Worm (Caenorhabditis elegans) whole organism, late embryonic: ENCODE measurements around the gene npr-17.

Experiments
- C38D4.7 ChIP-seq: fragments of 200-800 bp; sonication (Bioruptor generic); optimal IDR thresholded peaks from 2 replicates; lab custom pipeline; 2018; ENCODE audit warnings: mild to moderate bottlenecking, missing genetic modification characterization, moderate library complexity, missing compliant biosample characterization
- Y22D7AL.16 ChIP-seq: sonication (generic microtip); optimal IDR thresholded peaks from 2 replicates; lab custom pipeline; 2016; ENCODE audit warnings: missing genetic modification characterization, missing compliant biosample characterization
- ama-1 ChIP-seq: fragments of 150-350 bp; optimal IDR thresholded peaks from 2 replicates; lab custom pipeline; 2014
- ceh-14 ChIP-seq: sonication (generic microtip); optimal IDR thresholded peaks from 2 replicates; lab custom pipeline; 2016; ENCODE audit warnings: missing genotype, missing genetic modification characterization, missing compliant biosample characterization
- ceh-19 ChIP-seq: fragments of 200-800 bp; sonication (Bioruptor generic); optimal IDR thresholded peaks from 2 replicates; lab custom pipeline; 2018; ENCODE audit warnings: mild to moderate bottlenecking, missing genetic modification characterization, missing compliant biosample characterization
- ceh-2 ChIP-seq: sonication (generic microtip); optimal IDR thresholded peaks from 2 replicates; lab custom pipeline; 2016; ENCODE audit warnings: missing genotype, missing genetic modification characterization, missing compliant biosample characterization
- ceh-24 ChIP-seq: sonication (generic microtip); optimal IDR thresholded peaks from 2 replicates; lab custom pipeline; 2016; ENCODE audit warnings: mild to moderate bottlenecking, missing genetic modification characterization, missing compliant biosample characterization
- ceh-30 ChIP-seq: fragments of 150-350 bp; optimal IDR thresholded peaks from 2 replicates; lab custom pipeline; 2014; ENCODE audit warnings: missing biosample characterization, missing genetic modification characterization
- ceh-45 ChIP-seq: fragments of 200-800 bp; sonication (Bioruptor generic); IDR thresholded peaks from 2 replicates; pipeline ENCODE4 v1.3.6; 2022; ENCODE audit warnings: missing genetic modification reagents, missing genetic modification characterization, missing compliant biosample characterization
- ceh-48 ChIP-seq: sonication (generic microtip); optimal IDR thresholded peaks from 2 replicates; lab custom pipeline; 2016; ENCODE audit warnings: missing genetic modification characterization, inconsistent platforms, missing compliant biosample characterization
- ceh-6 ChIP-seq: fragments of 200-800 bp; sonication (Bioruptor generic); optimal IDR thresholded peaks from 2 replicates; lab custom pipeline; 2018; ENCODE audit warnings: mild to moderate bottlenecking, missing genetic modification characterization, missing compliant biosample characterization
- che-1 ChIP-seq: sonication (generic microtip); optimal IDR thresholded peaks from 2 replicates; lab custom pipeline; 2016; ENCODE audit warnings: mild to moderate bottlenecking, missing genetic modification characterization, missing compliant biosample characterization
- elt-2 ChIP-seq: sonication (generic microtip); optimal IDR thresholded peaks from 2 replicates; lab custom pipeline; 2016; ENCODE audit warnings: missing genetic modification reagents, missing genetic modification characterization, missing compliant biosample characterization
- elt-4 ChIP-seq: sonication (generic microtip); optimal IDR thresholded peaks from 2 replicates; lab custom pipeline; 2016; ENCODE audit warnings: missing genetic modification characterization, missing compliant biosample characterization
- eyg-1 ChIP-seq: sonication (generic microtip); optimal IDR thresholded peaks from 2 replicates; lab custom pipeline; 2016; ENCODE audit warnings: missing genotype, missing genetic modification characterization, missing compliant biosample characterization
- fax-1 ChIP-seq: sonication (generic microtip); optimal IDR thresholded peaks from 2 replicates; lab custom pipeline; 2016; ENCODE audit warnings: missing genotype, missing genetic modification characterization, missing compliant biosample characterization
- hlh-15 ChIP-seq: sonication (generic microtip); optimal IDR thresholded peaks from 2 replicates; lab custom pipeline; 2016; ENCODE audit warnings: missing genetic modification characterization, missing compliant biosample characterization
- hlh-30 ChIP-seq: sonication (generic microtip); optimal IDR thresholded peaks from 2 replicates; lab custom pipeline; 2017; ENCODE audit warnings: antibody characterized with exemption, missing genetic modification characterization, missing compliant biosample characterization; ENCODE audit not compliant: insufficient read depth
- hlh-6 ChIP-seq: sonication (generic microtip); optimal IDR thresholded peaks from 2 replicates; lab custom pipeline; 2016; ENCODE audit warnings: missing genotype, missing genetic modification characterization, missing compliant biosample characterization
- hlh-8 ChIP-seq: sonication (generic microtip); optimal IDR thresholded peaks from 2 replicates; lab custom pipeline; 2016; ENCODE audit warnings: missing genotype, missing genetic modification characterization, missing compliant biosample characterization
- lim-6 ChIP-seq: sonication (generic microtip); optimal IDR thresholded peaks from 2 replicates; lab custom pipeline; 2016; ENCODE audit warnings: missing genetic modification characterization, missing compliant biosample characterization
- lin-11 ChIP-seq: fragments of 200-800 bp; sonication (Bioruptor generic); optimal IDR thresholded peaks from 2 replicates; lab custom pipeline; 2018; ENCODE audit warnings: mild to moderate bottlenecking, missing genetic modification characterization, missing compliant biosample characterization
- nfya-1 ChIP-seq: sonication (generic microtip); optimal IDR thresholded peaks from 2 replicates; lab custom pipeline; 2017; ENCODE audit warnings: missing genetic modification characterization, mild to moderate bottlenecking, missing compliant biosample characterization, antibody characterized with exemption, moderate library complexity
- nhr-11 ChIP-seq: fragments of 150-350 bp; optimal IDR thresholded peaks from 2 replicates; lab custom pipeline; 2014; ENCODE audit warnings: missing biosample characterization, missing genetic modification characterization
- npax-4 ChIP-seq: sonication (generic microtip); optimal IDR thresholded peaks from 2 replicates; lab custom pipeline; 2016; ENCODE audit warnings: missing genetic modification characterization, missing compliant biosample characterization
- pag-3 ChIP-seq: sonication (generic microtip); optimal IDR thresholded peaks from 2 replicates; lab custom pipeline; 2016; ENCODE audit warnings: missing compliant biosample characterization, missing genetic modification characterization, borderline replicate concordance
- pha-4 ChIP-seq: fragments of 150-350 bp; optimal IDR thresholded peaks from 2 replicates; lab custom pipeline; 2018; ENCODE audit warnings: missing biosample characterization, missing genetic modification reagents, missing genetic modification characterization
- sdc-2 ChIP-seq: sonication (generic microtip); optimal IDR thresholded peaks from 2 replicates; lab custom pipeline; 2016; ENCODE audit warnings: missing genotype, missing genetic modification characterization, missing compliant biosample characterization
- sox-4 ChIP-seq: sonication (generic microtip); optimal IDR thresholded peaks from 2 replicates; lab custom pipeline; 2017; ENCODE audit warnings: mild to moderate bottlenecking, missing genetic modification characterization, inconsistent platforms, missing compliant biosample characterization
- tbx-2 ChIP-seq: sonication (generic microtip); optimal IDR thresholded peaks from 2 replicates; lab custom pipeline; 2016; ENCODE audit warnings: missing genetic modification characterization, missing compliant biosample characterization
- ttx-3 ChIP-seq: sonication (generic microtip); optimal IDR thresholded peaks from 2 replicates; lab custom pipeline; 2016; ENCODE audit warnings: missing genetic modification reagents, missing genetic modification characterization, missing compliant biosample characterization
- unc-3 ChIP-seq, 2 experiments: fragments of 200-800 bp in 1 of 2; sonication (Bioruptor generic) in 1 of 2; sonication (generic microtip) in 1 of 2; conservative IDR thresholded peaks in 1 of 2; optimal IDR thresholded peaks in 1 of 2; 2 replicates each; pipeline versions ENCODE4 v1.3.6 to Lab custom; 2016 to 2022; ENCODE audit warnings: missing compliant biosample characterization in 2 of 2, missing genetic modification characterization in 2 of 2, missing genetic modification reagents in 1 of 2
- unc-55 ChIP-seq: sonication (generic microtip); optimal IDR thresholded peaks from 2 replicates; lab custom pipeline; 2017; ENCODE audit warnings: missing biosample characterization, missing genetic modification reagents, missing genetic modification characterization
- unc-86 ChIP-seq: sonication (generic microtip); optimal IDR thresholded peaks from 2 replicates; lab custom pipeline; 2016; ENCODE audit warnings: missing genetic modification characterization, missing compliant biosample characterization
- zip-5 ChIP-seq: sonication (generic microtip); optimal IDR thresholded peaks from 2 replicates; lab custom pipeline; 2016; ENCODE audit warnings: missing genetic modification characterization, missing compliant biosample characterization

Gene npr-17

DNA sequence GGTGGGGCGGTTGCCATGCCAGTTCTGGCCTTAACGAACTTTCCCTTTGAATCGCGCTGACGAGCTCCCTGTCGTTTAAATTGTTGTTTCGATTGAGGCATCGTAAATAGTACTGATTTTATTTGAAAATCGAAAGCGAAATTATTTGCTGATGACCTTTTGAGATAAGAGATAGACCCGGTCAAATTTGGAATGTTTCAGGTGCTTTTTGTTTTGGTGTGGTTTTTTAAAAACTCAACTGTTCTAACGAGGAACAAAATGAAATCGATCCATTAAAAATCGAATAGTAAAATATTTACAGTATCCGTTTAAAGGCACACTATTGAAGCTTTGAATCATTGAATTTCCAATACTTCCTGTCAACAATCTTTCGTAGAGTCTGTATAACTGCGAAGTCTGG lies 46.5 kb upstream of the npr-17 start, which contains the start of gene K12H4.6:
Gene K12H4.6 (minus strand): TSS at position 101 of the 400 bp plus-strand sequence.
- no peak for TF ChIP-seq nfya-1 (tag; lab: Kevin White, UChicago)
- TF ChIP-seq hlh-15, result no peak
- no peak for TF ChIP-seq ceh-19 (GFP tag; lab: Kevin White, UChicago)
- no peak for TF ChIP-seq ceh-45
- TF ChIP-seq lim-6 (tag; lab: Kevin White, UChicago), result no peak
- TF ChIP-seq ama-1 (lab: Kevin White, UChicago), result no peak
- no peak for TF ChIP-seq elt-4
- no peak for TF ChIP-seq pha-4 (tag; lab: Kevin White, UChicago)
- TF ChIP-seq unc-3 (GFP tag; conservative IDR thresholded peaks at IDR 0.05; lab: Robert Waterston, UW), result no peak
- TF ChIP-seq unc-3 (tag; optimal IDR thresholded peaks at IDR 0.05; lab: Kevin White, UChicago), result no peak

DNA sequence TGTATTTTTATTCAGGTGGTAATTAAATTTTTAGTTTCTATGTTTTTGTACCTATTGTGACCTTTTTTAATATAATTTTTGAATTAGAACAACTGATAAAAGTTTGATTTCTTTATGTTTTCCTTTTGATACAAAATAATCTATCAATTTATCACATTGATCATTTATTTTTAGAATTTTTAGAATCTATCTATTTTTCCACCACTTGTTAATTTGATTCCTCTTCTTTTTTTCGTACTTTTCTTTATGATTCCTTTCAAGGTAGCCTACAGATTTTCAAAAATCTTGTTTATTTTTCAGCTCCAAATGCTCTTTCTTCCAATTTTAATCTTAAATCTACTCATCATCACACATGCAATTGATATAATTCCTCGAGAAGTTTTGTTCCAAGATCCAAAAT lies 41.7 kb upstream of the npr-17 start, which contains the start of gene dpf-6:
Gene dpf-6 (plus strand): TSS at position 301 of the 400 bp plus-strand sequence.
- no peak for TF ChIP-seq elt-2 (tag; lab: Kevin White, UChicago)
- TF ChIP-seq zip-5, result no peak
- TF ChIP-seq hlh-8, result no peak
- no peak for TF ChIP-seq npax-4
- TF ChIP-seq pag-3 (tag; lab: Kevin White, UChicago), result no peak

DNA sequence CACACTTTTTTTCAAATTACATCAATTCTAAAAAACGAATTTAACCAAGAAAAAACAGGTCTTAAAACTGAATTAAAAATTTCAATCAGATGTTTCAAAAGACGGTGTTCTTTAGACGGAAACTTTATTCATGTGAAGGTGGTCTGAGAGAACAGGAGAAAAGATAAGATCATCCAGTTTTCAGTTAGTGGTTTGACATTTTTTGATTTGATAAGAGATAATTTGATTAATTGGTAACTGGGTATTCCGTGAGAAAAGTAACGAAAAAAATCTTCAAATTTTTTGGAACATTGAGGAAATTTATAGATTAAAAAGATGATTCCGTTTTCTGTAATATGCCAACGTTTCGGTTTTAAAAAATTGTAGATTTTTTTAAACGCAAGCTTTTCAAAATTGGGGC lies 40.2 kb upstream of the npr-17 start:
- no peak for TF ChIP-seq sox-4 (tag; lab: Kevin White, UChicago)
- TF ChIP-seq ceh-2 (tag; lab: Kevin White, UChicago), result no peak
- no peak for TF ChIP-seq C38D4.7 (GFP tag; lab: Kevin White, UChicago)
- TF ChIP-seq nfya-1 (tag; lab: Kevin White, UChicago), result no peak
- no peak for TF ChIP-seq fax-1 (tag; lab: Kevin White, UChicago)

DNA sequence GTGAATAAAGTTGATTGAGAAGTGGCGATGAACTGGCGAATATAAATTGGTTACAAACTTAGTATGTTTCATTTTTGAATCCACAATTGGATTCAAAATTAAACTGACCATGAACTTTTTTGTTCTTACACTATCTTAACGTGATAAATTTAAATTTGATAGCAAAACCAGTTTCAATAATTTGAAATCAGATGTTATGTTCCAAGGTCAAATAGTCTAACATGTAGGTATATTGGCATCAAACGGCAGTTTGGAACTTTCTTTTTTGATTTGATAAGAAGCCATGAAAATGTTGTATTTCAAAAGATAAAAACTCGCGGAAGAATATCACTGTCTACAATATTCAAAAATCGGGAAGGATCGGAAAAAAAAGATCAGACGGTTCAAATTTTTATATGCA lies 39.8 kb upstream of the npr-17 start:
- TF ChIP-seq ceh-45 (no peak), sdc-2 (no peak), tbx-2 (tag; lab: Kevin White, UChicago) (no peak), eyg-1 (tag; lab: Kevin White, UChicago) (no peak), unc-86 (tag; lab: Kevin White, UChicago) (no peak), ceh-48 (tag; lab: Kevin White, UChicago) (no peak), ceh-14 (tag; lab: Kevin White, UChicago) (no peak), npax-4 (no peak)

DNA sequence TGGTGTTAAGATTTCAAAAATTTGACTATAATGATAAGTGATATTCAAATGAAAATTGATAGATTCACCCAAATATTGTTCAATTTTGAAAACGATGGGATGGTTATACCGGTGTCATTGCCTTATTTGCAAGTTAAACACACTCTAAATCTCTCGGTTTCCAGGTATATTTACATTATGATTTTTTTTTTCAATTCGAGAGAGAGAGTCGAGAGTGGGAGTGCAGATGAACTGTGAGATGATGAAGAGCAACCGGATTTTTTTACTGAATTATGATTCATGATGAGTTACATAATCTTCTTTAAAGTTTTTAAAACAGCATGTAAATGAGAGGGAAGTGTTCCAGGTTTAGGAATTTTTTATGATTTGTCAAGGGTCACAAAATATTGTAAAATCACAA lies 37.3 kb upstream of the npr-17 start, which contains the start of gene F44B9.10:
Gene F44B9.10 (minus strand): TSS at position 101 of the 400 bp plus-strand sequence.
- TF ChIP-seq npax-4 (no peak), hlh-30 (no peak), ceh-19 (GFP tag; lab: Kevin White, UChicago) (no peak), hlh-6 (no peak), ceh-6 (GFP tag; lab: Kevin White, UChicago) (no peak), sdc-2 (no peak), nhr-11 (no peak), ceh-2 (tag; lab: Kevin White, UChicago) (no peak), ceh-14 (tag; lab: Kevin White, UChicago) (no peak), lim-6 (tag; lab: Kevin White, UChicago) (no peak), ama-1 (lab: Kevin White, UChicago) (no peak), Y22D7AL.16 (tag; lab: Kevin White, UChicago) (no peak), unc-55 (no peak), che-1 (tag; lab: Kevin White, UChicago) (no peak)

DNA sequence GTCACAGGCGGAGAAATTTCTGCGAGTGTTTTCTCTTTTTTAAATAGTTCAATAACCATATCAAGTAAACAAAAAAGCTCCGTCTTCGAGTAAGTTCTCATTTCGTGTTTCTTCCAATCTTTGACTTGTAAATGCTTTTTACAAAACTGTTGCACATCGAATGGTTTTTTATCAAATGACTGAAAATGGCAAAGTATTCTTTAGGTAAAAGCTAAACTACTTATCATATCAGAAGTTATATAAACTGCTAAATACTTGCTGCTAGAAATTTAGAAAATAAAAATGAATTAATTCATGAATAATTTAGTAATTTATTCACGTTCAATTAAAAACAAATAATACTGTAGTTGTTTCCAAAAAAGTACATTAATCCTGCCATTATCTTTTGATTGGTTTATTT lies 34.7 kb upstream of the npr-17 start, which contains the start of gene F44B9.9:
Gene F44B9.9 (minus strand): TSS at position 101 of the 400 bp plus-strand sequence.
- no peak for TF ChIP-seq lin-11 (tag; lab: Kevin White, UChicago)
- no peak for TF ChIP-seq ttx-3 (tag; lab: Kevin White, UChicago)
- no peak for TF ChIP-seq hlh-6
- TF ChIP-seq tbx-2 (tag; lab: Kevin White, UChicago), result no peak
- TF ChIP-seq ceh-30 (tag; lab: Kevin White, UChicago), result no peak
- TF ChIP-seq ceh-24, result no peak
- no peak for TF ChIP-seq nfya-1 (tag; lab: Kevin White, UChicago)
